Worm (Caenorhabditis elegans) whole organism, mixed stage, embryonic: ENCODE data around the gene F29F11.20.

Experiments used
- elt-1 ChIP-seq: sonication (generic microtip); optimal IDR thresholded peaks from 2 replicates; lab custom pipeline; 2017; ENCODE audit warnings: missing genetic modification characterization, mild to moderate bottlenecking, missing compliant biosample characterization, antibody characterized with exemption, moderate library complexity, borderline replicate concordance; ENCODE audit not compliant: insufficient read depth
- ham-2 ChIP-seq: fragments of 200-800 bp; sonication (Bioruptor generic); optimal IDR thresholded peaks from 2 replicates; lab custom pipeline; 2018; ENCODE audit warnings: mild to moderate bottlenecking, missing genetic modification characterization, missing compliant biosample characterization
- lin-13 ChIP-seq: fragments of 150-350 bp; optimal IDR thresholded peaks from 2 replicates; lab custom pipeline; 2014; ENCODE audit warnings: missing biosample characterization, missing genetic modification characterization
- nhr-12 ChIP-seq: fragments of 150-350 bp; optimal IDR thresholded peaks from 2 replicates; lab custom pipeline; 2014; ENCODE audit warnings: missing biosample characterization, missing genetic modification characterization
- nhr-2 ChIP-seq: fragments of 150-350 bp; optimal IDR thresholded peaks from 2 replicates; lab custom pipeline; 2014; ENCODE audit warnings: missing biosample characterization, missing genetic modification characterization
- nhr-28 ChIP-seq: fragments of 150-350 bp; optimal IDR thresholded peaks from 2 replicates; lab custom pipeline; 2014; ENCODE audit warnings: missing biosample characterization, missing genetic modification characterization
- nhr-76 ChIP-seq: sonication (generic microtip); optimal IDR thresholded peaks from 2 replicates; lab custom pipeline; 2017; ENCODE audit warnings: missing biosample characterization, missing genetic modification characterization
- pha-4 ChIP-seq: fragments of 150-350 bp; optimal IDR thresholded peaks from 2 replicates; lab custom pipeline; 2018; ENCODE audit warnings: missing biosample characterization, missing genetic modification reagents, missing genetic modification characterization
- snpc-4 ChIP-seq: fragments of 150-350 bp; optimal IDR thresholded peaks from 2 replicates; lab custom pipeline; 2014; ENCODE audit warnings: missing biosample characterization, missing genetic modification characterization
- unc-120 ChIP-seq: sonication (generic microtip); optimal IDR thresholded peaks from 2 replicates; lab custom pipeline; 2017; ENCODE audit warnings: missing genetic modification characterization, missing compliant biosample characterization; ENCODE audit not compliant: poor library complexity, severe bottlenecking
- unc-39 ChIP-seq: fragments of 150-350 bp; optimal IDR thresholded peaks from 2 replicates; lab custom pipeline; 2014; ENCODE audit warnings: missing biosample characterization, missing genetic modification characterization
- zip-8 ChIP-seq: fragments of 150-350 bp; optimal IDR thresholded peaks from 2 replicates; lab custom pipeline; 2014; ENCODE audit warnings: missing biosample characterization, missing genetic modification characterization
- ztf-11 ChIP-seq: fragments of 150-350 bp; optimal IDR thresholded peaks from 2 replicates; lab custom pipeline; 2014; ENCODE audit warnings: missing biosample characterization, missing genetic modification characterization

DNA sequence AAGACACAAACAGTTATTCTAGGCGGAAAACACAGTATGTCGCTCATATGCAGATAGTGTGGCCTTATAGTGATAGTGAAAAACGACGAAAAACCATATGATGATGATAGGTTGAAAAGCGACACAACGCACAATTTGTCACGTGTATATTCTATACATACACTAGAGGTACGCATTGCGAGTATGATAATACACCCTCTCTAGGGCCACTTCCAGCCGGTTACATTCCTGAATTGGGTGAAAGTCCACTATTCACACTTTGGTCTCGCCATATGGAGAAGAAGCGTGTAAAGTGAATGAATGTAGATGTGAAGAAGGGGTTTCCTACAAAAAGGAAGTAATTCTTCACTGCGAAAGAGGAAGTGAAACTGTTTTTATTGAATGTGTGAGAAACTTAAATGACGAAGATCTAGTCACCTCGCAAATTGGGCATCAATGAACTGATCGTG lies 41.8 kb downstream of the F29F11.20 start:
- TF ChIP-seq snpc-4, result no peak
- TF ChIP-seq nhr-28 (tag; lab: Kevin White, UChicago), result no peak
- TF ChIP-seq nhr-2 (tag; lab: Kevin White, UChicago), result no peak
- no peak for TF ChIP-seq zip-8 (tag; lab: Kevin White, UChicago)
- TF ChIP-seq unc-120 (tag; lab: Kevin White, UChicago), result no peak
- no peak for TF ChIP-seq ham-2
- TF ChIP-seq ztf-11, result no peak
- TF ChIP-seq lin-13 (tag; lab: Kevin White, UChicago), result no peak
- no peak for TF ChIP-seq nhr-76 (tag; lab: Kevin White, UChicago)
- TF ChIP-seq nhr-12 (tag; lab: Kevin White, UChicago), result no peak
- TF ChIP-seq unc-39 (tag; lab: Kevin White, UChicago), result no peak
- no peak for TF ChIP-seq elt-1 (tag; lab: Kevin White, UChicago)
- no peak for TF ChIP-seq pha-4
